Worm (Caenorhabditis elegans) whole organism, L4 larva: Measurements from ENCODE around the gene smk-1.

Experiments used
- egl-27 ChIP-seq: sonication (generic microtip); optimal IDR thresholded peaks from 3 replicates; lab custom pipeline; 2017; ENCODE audit warnings: missing biosample characterization, missing genetic modification reagents, missing genetic modification characterization
- hmg-1.1 ChIP-seq: fragments of 200-800 bp; sonication (Bioruptor generic); IDR thresholded peaks from 2 replicates; pipeline ENCODE4 v1.3.6; 2022; ENCODE audit warnings: missing genetic modification reagents, missing genetic modification characterization, missing compliant biosample characterization
- mep-1 ChIP-seq: fragments of 150-350 bp; sonication (generic microtip); optimal IDR thresholded peaks from 3 replicates; lab custom pipeline; 2014; ENCODE audit warnings: missing biosample characterization, missing genetic modification characterization
- pha-4 ChIP-seq, 2 experiments: fragments of 150-350 bp in 1 of 2; fragments of 200-800 bp in 1 of 2; sonication (Bioruptor generic) in 1 of 2; IDR thresholded peaks in 1 of 2; optimal IDR thresholded peaks in 1 of 2; 2 replicates each; pipeline versions ENCODE4 v1.3.6 to Lab custom; 2014 to 2022; ENCODE audit warnings: missing genetic modification characterization in 2 of 2, missing genetic modification reagents in 2 of 2, missing biosample characterization in 1 of 2, missing compliant biosample characterization in 1 of 2
- unc-39 ChIP-seq: sonication (generic microtip); optimal IDR thresholded peaks from 2 replicates; lab custom pipeline; 2017; ENCODE audit warnings: missing biosample characterization, missing genetic modification characterization

ce11 chrV:8610633-8611404 is 3.2 kb downstream of the smk-1 start, which contains the start of gene fip-4:
- TF ChIP-seq hmg-1.1, result peak; percentile 48
- no peak for TF ChIP-seq pha-4 (GFP tag; IDR thresholded peaks at IDR 0.05; lab: Robert Waterston, UW)
- TF ChIP-seq pha-4 (tag; optimal IDR thresholded peaks at IDR 0.05; lab: Kevin White, UChicago), result peak; percentile 92
- peak; percentile 26 for TF ChIP-seq mep-1 (tag; lab: Kevin White, UChicago)
- no peak for TF ChIP-seq egl-27
- no peak for TF ChIP-seq unc-39
